Worm (Caenorhabditis elegans): Measurements from ENCODE around the gene K08D10.11.

DNA sequence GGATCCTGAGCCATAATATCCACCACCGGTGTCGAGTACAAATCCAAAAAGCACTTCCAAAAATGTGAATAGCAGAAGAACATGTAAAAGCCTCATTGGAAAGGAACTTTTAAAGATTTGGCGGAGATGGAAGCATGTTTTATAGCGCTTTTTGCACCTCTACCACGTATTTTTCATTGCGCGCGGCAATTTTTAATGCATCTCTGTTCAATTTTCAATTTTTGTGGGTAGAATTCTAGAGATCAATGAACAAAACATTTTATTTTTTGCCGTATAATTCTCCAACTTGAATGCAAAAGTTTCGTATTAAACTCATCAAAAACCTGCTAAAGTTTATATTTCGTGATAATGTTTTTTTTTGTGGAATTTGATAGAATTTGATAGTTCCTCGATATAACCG, 48.5 kb downstream of the K08D10.11 start, which contains the start of gene F49F1.9:
- no peak for TF ChIP-seq ama-1 (optimal IDR thresholded peaks at IDR 0.05)
- no peak for TF ChIP-seq tbx-37 (GFP tag; conservative IDR thresholded peaks at IDR 0.05)
- TF ChIP-seq flt-1 (GFP tag; IDR thresholded peaks at IDR 0.05) = no peak
- no peak for TF ChIP-seq hmbx-1 (tag; optimal IDR thresholded peaks at IDR 0.05)
- TF ChIP-seq B0310.2 (tag; optimal IDR thresholded peaks at IDR 0.05) = no peak
- TF ChIP-seq pes-1 (GFP tag; IDR thresholded peaks at IDR 0.05) = no peak
- TF ChIP-seq sea-1 (GFP tag; conservative IDR thresholded peaks at IDR 0.05) = no peak
- TF ChIP-seq ceh-36 (tag; optimal IDR thresholded peaks at IDR 0.05) = no peak
- no peak for TF ChIP-seq tra-4 (tag; optimal IDR thresholded peaks at IDR 0.05)
- TF ChIP-seq ceh-13 (GFP tag; optimal IDR thresholded peaks at IDR 0.05) = no peak
- TF ChIP-seq scrt-1 (GFP tag; IDR thresholded peaks at IDR 0.05) = no peak
- TF ChIP-seq tbx-11 (GFP tag; IDR thresholded peaks at IDR 0.05) = no peak
- TF ChIP-seq hmg-4 (GFP tag; optimal IDR thresholded peaks at IDR 0.05) = no peak
- no peak for TF ChIP-seq hnd-1 (tag; optimal IDR thresholded peaks at IDR 0.05)
